Worm (Caenorhabditis elegans) whole organism, L4/young adult: Measurements from ENCODE around the gene alh-8.
"Not testable (repeated sequence)": the region's sequence is repeated elsewhere in the genome, so short reads cannot be mapped to it uniquely, and the experiment has no call there.

Experiments used
- W03F9.2 ChIP-seq: fragments of 150-350 bp; optimal IDR thresholded peaks from 2 replicates; lab custom pipeline; 2014; ENCODE audit warnings: missing biosample characterization, missing genetic modification characterization
- dao-5 ChIP-seq: sonication (generic microtip); optimal IDR thresholded peaks from 2 replicates; lab custom pipeline; 2016; ENCODE audit warnings: missing genotype, missing genetic modification characterization, moderate library complexity, missing compliant biosample characterization
- him-1 ChIP-seq: sonication (generic microtip); optimal IDR thresholded peaks from 2 replicates; lab custom pipeline; 2016; ENCODE audit warnings: missing genotype, missing genetic modification reagents, missing genetic modification characterization, missing compliant biosample characterization

alh-8 gene

ce11 chrII:11728545-11729105 lies at the start of gene alh-8:
TSS of gene alh-8 (plus strand) at chrII:11729055.
- TF ChIP-seq W03F9.2 (tag; lab: Kevin White, UChicago) (no peak), dao-5 (tag; lab: Kevin White, UChicago) (no peak), him-1 (tag; lab: Kevin White, UChicago) (no peak)

- no peak for TF ChIP-seq him-1 (tag; lab: Kevin White, UChicago)
- no peak for TF ChIP-seq dao-5 (tag; lab: Kevin White, UChicago)
- no peak for TF ChIP-seq W03F9.2 (tag; lab: Kevin White, UChicago)
These were observed 48.6 kb upstream of the alh-8 start for ce11 chrII:11680220-11680619.

ce11 chrII:11681136-11681824 lies 47.6 kb upstream of the alh-8 start, which contains the start of the genes sfxn-1.4 and C47D12.4:
TSS of gene sfxn-1.4 (minus strand) at chrII:11681236.
TSS of gene C47D12.4 (plus strand) at chrII:11681774.
- TF ChIP-seq dao-5 (tag; lab: Kevin White, UChicago) = no peak
- no peak for TF ChIP-seq him-1 (tag; lab: Kevin White, UChicago)
- no peak for TF ChIP-seq W03F9.2 (tag; lab: Kevin White, UChicago)

ce11 chrII:11685177-11685576 lies 43.7 kb upstream of the alh-8 start, which contains the start of gene C47D12.5:
TSS of gene C47D12.5 (minus strand) at chrII:11685277.
- TF ChIP-seq W03F9.2 (tag; lab: Kevin White, UChicago) = no peak
- no peak for TF ChIP-seq dao-5 (tag; lab: Kevin White, UChicago)
- no peak for TF ChIP-seq him-1 (tag; lab: Kevin White, UChicago)

- TF ChIP-seq W03F9.2 (tag; lab: Kevin White, UChicago) (no peak), him-1 (tag; lab: Kevin White, UChicago) (no peak), dao-5 (tag; lab: Kevin White, UChicago) (no peak)
These were observed 40.8 kb upstream of the alh-8 start for ce11 chrII:11688011-11688410.

- TF ChIP-seq him-1 (tag; lab: Kevin White, UChicago) (no peak), dao-5 (tag; lab: Kevin White, UChicago) (no peak), W03F9.2 (tag; lab: Kevin White, UChicago) (no peak)
These were observed 40.2 kb upstream of the alh-8 start, which contains the start of gene kel-1 for ce11 chrII:11688643-11689042. TSS of gene kel-1 (plus strand) at chrII:11688943.

- no peak for TF ChIP-seq W03F9.2 (tag; lab: Kevin White, UChicago)
- TF ChIP-seq dao-5 (tag; lab: Kevin White, UChicago) = no peak
- TF ChIP-seq him-1 (tag; lab: Kevin White, UChicago) = no peak
These were observed 38.9 kb upstream of the alh-8 start for ce11 chrII:11689941-11690340.

ce11 chrII:11690868-11691267 lies 38.0 kb upstream of the alh-8 start:
- TF ChIP-seq W03F9.2 (tag; lab: Kevin White, UChicago) = no peak
- TF ChIP-seq him-1 (tag; lab: Kevin White, UChicago) = no peak
- TF ChIP-seq dao-5 (tag; lab: Kevin White, UChicago) = no peak

- TF ChIP-seq W03F9.2 (tag; lab: Kevin White, UChicago) = no peak
- TF ChIP-seq him-1 (tag; lab: Kevin White, UChicago) = no peak
- TF ChIP-seq dao-5 (tag; lab: Kevin White, UChicago) = no peak
These were observed 34.4 kb upstream of the alh-8 start for ce11 chrII:11694432-11694831.

ce11 chrII:11695161-11695944 lies 33.5 kb upstream of the alh-8 start, which contains the start of gene tars-1:
TSS of gene tars-1 (minus strand) at chrII:11695657.
- not testable (repeated sequence) for TF ChIP-seq him-1, dao-5, W03F9.2 (tag; lab: Kevin White, UChicago)

- TF ChIP-seq him-1 (tag; lab: Kevin White, UChicago) (no peak), W03F9.2 (tag; lab: Kevin White, UChicago) (no peak), dao-5 (tag; lab: Kevin White, UChicago) (no peak)
These were observed 32.9 kb upstream of the alh-8 start, which contains the start of gene xpf-1 for ce11 chrII:11695945-11696270. TSS of gene xpf-1 (plus strand) at chrII:11696171.

- TF ChIP-seq him-1 (tag; lab: Kevin White, UChicago) = no peak
- no peak for TF ChIP-seq W03F9.2 (tag; lab: Kevin White, UChicago)
- TF ChIP-seq dao-5 (tag; lab: Kevin White, UChicago) = no peak
These were observed 28.7 kb upstream of the alh-8 start, which contains the start of gene inos-1 for ce11 chrII:11700200-11700599. TSS of gene inos-1 (minus strand) at chrII:11700300.

- TF ChIP-seq dao-5 (tag; lab: Kevin White, UChicago) = no peak
- TF ChIP-seq him-1 (tag; lab: Kevin White, UChicago) = no peak
- TF ChIP-seq W03F9.2 (tag; lab: Kevin White, UChicago) = no peak
These were observed 28.2 kb upstream of the alh-8 start for ce11 chrII:11700635-11701034.
